Worm (Caenorhabditis elegans) whole organism, L1 larva: Measurements from ENCODE around the gene F28A10.5.
A peak's percentile ranks its signal among the peaks of the same experiment; 100 is the strongest.

Experiments
- C04F5.9 ChIP-seq: sonication (generic microtip); optimal IDR thresholded peaks from 2 replicates; lab custom pipeline; 2016; ENCODE audit warnings: missing genetic modification characterization, missing compliant biosample characterization
- C34B4.2 ChIP-seq: sonication (generic microtip); optimal IDR thresholded peaks from 2 replicates; lab custom pipeline; 2017; ENCODE audit warnings: mild to moderate bottlenecking, missing genetic modification characterization, missing compliant biosample characterization
- F16B12.6 ChIP-seq: fragments of 150-350 bp; optimal IDR thresholded peaks from 2 replicates; lab custom pipeline; 2014; ENCODE audit warnings: missing biosample characterization, missing genetic modification characterization
- alr-1 ChIP-seq: fragments of 200-800 bp; sonication (Bioruptor generic); optimal IDR thresholded peaks from 2 replicates; lab custom pipeline; 2018; ENCODE audit warnings: borderline replicate concordance, mild to moderate bottlenecking, missing genetic modification characterization, missing compliant biosample characterization
- aly-2 ChIP-seq: fragments of 150-350 bp; optimal IDR thresholded peaks from 2 replicates; lab custom pipeline; 2014; ENCODE audit warnings: missing biosample characterization, missing genetic modification characterization
- ceh-8 ChIP-seq: fragments of 200-800 bp; sonication (Bioruptor generic); optimal IDR thresholded peaks from 2 replicates; lab custom pipeline; 2018; ENCODE audit warnings: mild to moderate bottlenecking, missing genetic modification characterization, moderate library complexity, missing compliant biosample characterization
- ceh-82 ChIP-seq, 3 experiments: fragments of 150-350 bp in 1 of 3; sonication (generic microtip) in 2 of 3; optimal IDR thresholded peaks; 2 replicates each; lab custom pipeline; 2014 to 2017; ENCODE audit warnings: missing biosample characterization in 3 of 3, missing genetic modification characterization in 3 of 3
- ceh-88 ChIP-seq: fragments of 200-800 bp; sonication (Bioruptor generic); IDR thresholded peaks from 2 replicates; pipeline ENCODE4 v1.3.6; 2022; ENCODE audit warnings: missing genetic modification characterization, missing compliant biosample characterization
- dpl-1 ChIP-seq, 3 experiments: fragments of 150-350 bp in 2 of 3; sonication (generic microtip) in 1 of 3; optimal IDR thresholded peaks; 2 replicates each; lab custom pipeline; 2014 to 2017; ENCODE audit warnings: missing biosample characterization in 3 of 3, missing genetic modification characterization in 3 of 3, missing genetic modification reagents in 3 of 3
- efl-1 ChIP-seq, 4 experiments: fragments of 150-350 bp; optimal IDR thresholded peaks in 3 of 4; peaks in 1 of 4; 1 replicate in 1 of 4; 2 replicates in 3 of 4; lab custom pipeline; 2014; ENCODE audit warnings: missing biosample characterization in 2 of 4, missing genetic modification characterization in 2 of 4, missing genetic modification reagents in 2 of 4
- efl-3 ChIP-seq: fragments of 200-800 bp; sonication (Bioruptor generic); optimal IDR thresholded peaks from 2 replicates; lab custom pipeline; 2018; ENCODE audit warnings: mild to moderate bottlenecking, missing genetic modification characterization, missing compliant biosample characterization
- egl-13 ChIP-seq: sonication (generic microtip); optimal IDR thresholded peaks from 2 replicates; lab custom pipeline; 2016; ENCODE audit warnings: missing genotype, missing genetic modification reagents, missing genetic modification characterization, missing compliant biosample characterization
- egl-27 ChIP-seq, 2 experiments: fragments of 150-350 bp in 1 of 2; sonication (generic microtip); optimal IDR thresholded peaks; 3 replicates each; lab custom pipeline; 2017 to 2018; ENCODE audit warnings: missing biosample characterization in 2 of 2, missing genetic modification characterization in 2 of 2, missing genetic modification reagents in 2 of 2
- elt-2 ChIP-seq: sonication (generic microtip); optimal IDR thresholded peaks from 2 replicates; lab custom pipeline; 2016; ENCODE audit warnings: missing genetic modification characterization, mild to moderate bottlenecking, inconsistent platforms, missing compliant biosample characterization, missing genetic modification reagents
- fos-1 ChIP-seq: fragments of 150-350 bp; optimal IDR thresholded peaks from 2 replicates; lab custom pipeline; 2014; ENCODE audit warnings: missing biosample characterization, missing genetic modification characterization
- hlh-17 ChIP-seq: fragments of 200-800 bp; sonication (Bioruptor generic); optimal IDR thresholded peaks from 2 replicates; lab custom pipeline; 2018; ENCODE audit warnings: missing genetic modification characterization, mild to moderate bottlenecking, missing compliant biosample characterization, moderate library complexity, borderline replicate concordance
- irx-1 ChIP-seq: sonication (generic microtip); optimal IDR thresholded peaks from 2 replicates; lab custom pipeline; 2016; ENCODE audit warnings: missing genetic modification characterization, missing compliant biosample characterization
- isw-1 ChIP-seq: fragments of 200-800 bp; sonication (Bioruptor generic); IDR thresholded peaks from 2 replicates; pipeline ENCODE4 v1.3.6; 2022; ENCODE audit warnings: missing genetic modification characterization, missing compliant biosample characterization
- lin-14 ChIP-seq: fragments of 200-800 bp; sonication (Bioruptor generic); optimal IDR thresholded peaks from 2 replicates; lab custom pipeline; 2018; ENCODE audit warnings: mild to moderate bottlenecking, missing genetic modification characterization, moderate library complexity, missing compliant biosample characterization
- lin-15B ChIP-seq: fragments of 150-350 bp; sonication (generic microtip); optimal IDR thresholded peaks from 3 replicates; lab custom pipeline; 2014; ENCODE audit warnings: missing biosample characterization, missing genetic modification characterization
- lin-39 ChIP-seq: fragments of 150-350 bp; optimal IDR thresholded peaks from 2 replicates; lab custom pipeline; 2014; ENCODE audit warnings: missing biosample characterization, missing genetic modification reagents, missing genetic modification characterization
- mab-9 ChIP-seq: fragments of 200-800 bp; sonication (Bioruptor generic); IDR thresholded peaks from 2 replicates; pipeline ENCODE4 v1.3.6; 2022; ENCODE audit warnings: missing genetic modification reagents, missing genetic modification characterization, missing compliant biosample characterization
- nhr-12 ChIP-seq: sonication (generic microtip); optimal IDR thresholded peaks from 2 replicates; lab custom pipeline; 2017; ENCODE audit warnings: missing biosample characterization, missing genetic modification characterization
- nhr-19 ChIP-seq: fragments of 200-800 bp; sonication (Bioruptor generic); conservative IDR thresholded peaks from 2 replicates; pipeline ENCODE4 v1.3.6; 2022; ENCODE audit warnings: missing genetic modification characterization, missing compliant biosample characterization
- nhr-71 ChIP-seq: sonication (generic microtip); optimal IDR thresholded peaks from 2 replicates; lab custom pipeline; 2016; ENCODE audit warnings: mild to moderate bottlenecking, missing genetic modification characterization, moderate library complexity, missing compliant biosample characterization
- nhr-84 ChIP-seq: sonication (generic microtip); optimal IDR thresholded peaks from 2 replicates; lab custom pipeline; 2017; ENCODE audit warnings: missing biosample characterization, missing genetic modification characterization
- nhr-85 ChIP-seq: sonication (generic microtip); peaks from one replicate; lab custom pipeline; 2016; ENCODE audit warnings: missing genetic modification characterization, inconsistent platforms, missing compliant biosample characterization
- snpc-4 ChIP-seq: fragments of 150-350 bp; optimal IDR thresholded peaks from 2 replicates; lab custom pipeline; 2014; ENCODE audit warnings: missing biosample characterization, missing genetic modification characterization
- sptf-1 ChIP-seq: fragments of 150-350 bp; optimal IDR thresholded peaks from 2 replicates; lab custom pipeline; 2014; ENCODE audit warnings: missing biosample characterization, missing genetic modification characterization
- swsn-7 ChIP-seq: sonication (generic microtip); optimal IDR thresholded peaks from 2 replicates; lab custom pipeline; 2016; ENCODE audit warnings: missing genetic modification characterization, missing compliant biosample characterization
- tbx-2 ChIP-seq: sonication (generic microtip); optimal IDR thresholded peaks from 2 replicates; lab custom pipeline; 2016; ENCODE audit warnings: missing genetic modification characterization, missing compliant biosample characterization
- unc-130 ChIP-seq: fragments of 150-350 bp; optimal IDR thresholded peaks from 2 replicates; lab custom pipeline; 2017; ENCODE audit warnings: missing biosample characterization, missing genetic modification characterization, inconsistent platforms
- unc-30 ChIP-seq: sonication (generic microtip); optimal IDR thresholded peaks from 2 replicates; lab custom pipeline; 2017; ENCODE audit warnings: missing biosample characterization, missing genetic modification characterization
- unc-98 ChIP-seq: fragments of 200-800 bp; sonication (Bioruptor generic); IDR thresholded peaks from 2 replicates; pipeline ENCODE4 v1.3.6; 2022; ENCODE audit warnings: missing genetic modification characterization, missing compliant biosample characterization
- zag-1 ChIP-seq: fragments of 150-350 bp; optimal IDR thresholded peaks from 2 replicates; lab custom pipeline; 2014; ENCODE audit warnings: missing biosample characterization, missing genetic modification characterization
- zip-4 ChIP-seq: fragments of 200-800 bp; sonication (Bioruptor generic); optimal IDR thresholded peaks from 2 replicates; lab custom pipeline; 2018; ENCODE audit warnings: mild to moderate bottlenecking, missing genetic modification characterization, moderate library complexity, missing compliant biosample characterization
- ztf-11 ChIP-seq, 2 experiments: sonication (generic microtip); optimal IDR thresholded peaks; 2 replicates each; lab custom pipeline; 2016 to 2017; ENCODE audit warnings: missing genetic modification characterization in 2 of 2, missing biosample characterization in 1 of 2, missing compliant biosample characterization in 1 of 2
- ztf-4 ChIP-seq: fragments of 150-350 bp; optimal IDR thresholded peaks from 2 replicates; lab custom pipeline; 2014; ENCODE audit warnings: missing biosample characterization, missing genetic modification characterization

F28A10.5 gene

DNA sequence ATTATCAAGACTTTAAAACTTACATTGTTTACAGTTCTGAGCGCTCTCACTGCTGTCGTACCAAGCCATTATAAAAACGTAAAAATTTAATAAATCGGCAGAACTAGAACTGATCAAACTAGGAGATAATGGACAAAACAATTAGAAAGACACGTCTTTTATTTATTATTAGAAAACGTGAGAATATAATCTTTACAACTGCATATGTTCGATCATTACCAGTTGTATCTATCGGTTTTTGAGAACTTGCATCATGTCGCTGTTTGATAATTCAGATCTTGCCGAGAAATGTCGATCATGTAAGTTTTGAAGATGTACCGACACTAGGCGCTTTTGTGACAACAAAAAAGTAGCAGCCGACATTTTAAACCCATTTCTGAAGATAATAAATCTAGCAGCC lies 4.8 kb downstream of the F28A10.5 start, which contains the start of gene F28A10.7:
Gene F28A10.7 (minus strand): TSS at position 101 of the 400 bp plus-strand sequence.
- no peak for TF ChIP-seq zag-1
- TF ChIP-seq efl-3 (GFP tag; lab: Kevin White, UChicago): no peak
- TF ChIP-seq lin-14: no peak
- TF ChIP-seq aly-2 (tag; lab: Kevin White, UChicago): no peak
- TF ChIP-seq ztf-11 (tag; optimal IDR thresholded peaks at IDR 0.05; lab: Kevin White, UChicago): no peak
- TF ChIP-seq ztf-4 (tag; lab: Kevin White, UChicago): no peak
- no peak for TF ChIP-seq mab-9 (GFP tag; lab: Robert Waterston, UW)
- no peak for TF ChIP-seq nhr-12 (tag; lab: Kevin White, UChicago)
- TF ChIP-seq nhr-19 (GFP tag; lab: Robert Waterston, UW): no peak
- no peak for TF ChIP-seq efl-1 (optimal IDR thresholded peaks at IDR 0.05; lab: Kevin White, UChicago)
- no peak for TF ChIP-seq efl-1 (GFP tag; optimal IDR thresholded peaks at IDR 0.05 in 1 of 2; lab: Kevin White, UChicago)
- no peak for TF ChIP-seq sptf-1 (tag; lab: Kevin White, UChicago)
- no peak for TF ChIP-seq ceh-8
- TF ChIP-seq lin-39 (tag; lab: Kevin White, UChicago): no peak
- no peak for TF ChIP-seq lin-15B (tag; lab: Kevin White, UChicago)
- TF ChIP-seq egl-13: no peak
- TF ChIP-seq fos-1: no peak
- no peak for TF ChIP-seq hlh-17

ce11 chrII:843971-844370 lies 6.5 kb downstream of the F28A10.5 start, which contains the start of gene F28A10.4:
Gene F28A10.4, plus strand, starts transcription at chrII:844271.
- TF ChIP-seq nhr-84 (tag; lab: Kevin White, UChicago) (no peak), nhr-85 (peak; percentile 33)

DNA sequence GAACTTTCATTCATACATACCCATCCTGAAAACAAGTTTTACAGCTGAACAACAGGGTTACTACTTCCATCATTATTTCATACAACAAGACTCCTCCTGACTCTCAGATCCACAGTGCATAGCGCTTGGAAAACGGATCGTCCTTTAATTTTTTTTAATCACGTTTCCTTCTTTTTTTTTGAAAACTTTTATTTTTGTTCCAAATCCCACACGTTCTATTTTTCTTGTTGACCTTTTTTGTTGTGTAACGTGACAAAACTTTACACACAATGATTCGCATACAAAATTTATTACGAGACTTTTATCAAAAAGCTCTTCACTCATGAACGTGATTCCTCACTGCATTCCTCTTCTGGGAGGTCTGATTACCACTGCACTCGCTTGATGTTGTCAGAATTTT lies 10.3 kb downstream of the F28A10.5 start, which contains the start of gene clc-33:
Gene clc-33 (plus strand): TSS at position 301 of the 400 bp plus-strand sequence.
- TF ChIP-seq unc-130 (tag; lab: Kevin White, UChicago) (no peak), elt-2 (tag; lab: Kevin White, UChicago) (no peak), ceh-88 (GFP tag; lab: Robert Waterston, UW) (no peak), C04F5.9 (tag; lab: Kevin White, UChicago) (no peak), dpl-1 (GFP tag; optimal IDR thresholded peaks at IDR 0.05; lab: Kevin White, UChicago) (no peak), nhr-19 (GFP tag; lab: Robert Waterston, UW) (no peak), snpc-4 (tag; lab: Kevin White, UChicago) (no peak), nhr-71 (tag; lab: Kevin White, UChicago) (no peak), egl-27 (tag; optimal IDR thresholded peaks at IDR 0.05; lab: Kevin White, UChicago) (no peak), nhr-12 (tag; lab: Kevin White, UChicago) (no peak), unc-30 (no peak), isw-1 (no peak), irx-1 (tag; lab: Kevin White, UChicago) (no peak), unc-98 (GFP tag; lab: Robert Waterston, UW) (no peak), tbx-2 (tag; lab: Kevin White, UChicago) (no peak), ztf-4 (tag; lab: Kevin White, UChicago) (no peak)
- TF ChIP-seq, all 84 proteins: peak for 0

DNA sequence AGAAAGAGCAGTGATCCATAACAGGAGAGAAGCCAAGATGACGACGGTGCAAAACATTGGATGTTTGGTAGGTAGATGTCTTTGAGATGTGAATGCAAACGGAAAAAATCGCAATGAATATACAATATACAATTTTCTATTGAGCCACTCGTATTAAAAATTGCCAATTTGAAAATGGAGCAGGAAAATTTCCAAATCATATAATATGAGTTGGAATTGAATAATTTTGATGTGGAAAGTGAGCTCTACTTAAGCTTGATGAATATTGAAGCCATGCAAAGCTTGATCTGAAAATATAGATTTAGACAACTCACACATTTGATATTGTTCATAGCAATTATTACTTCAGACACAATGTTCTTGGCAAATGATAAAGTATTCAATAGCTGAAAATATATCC lies 12.1 kb downstream of the F28A10.5 start, which contains the start of gene F28A10.8:
Gene F28A10.8 (minus strand): TSS at position 101 of the 400 bp plus-strand sequence.
- TF ChIP-seq nhr-84 (tag; lab: Kevin White, UChicago) (no peak), alr-1 (tag; lab: Kevin White, UChicago) (no peak), F16B12.6 (no peak), ceh-82 (tag; optimal IDR thresholded peaks at IDR 0.05; lab: Kevin White, UChicago) (no peak), swsn-7 (tag; lab: Kevin White, UChicago) (no peak), C34B4.2 (no peak), efl-1 (optimal IDR thresholded peaks at IDR 0.05; lab: Kevin White, UChicago) (no peak), efl-1 (GFP tag; optimal IDR thresholded peaks at IDR 0.05 in 1 of 2; lab: Kevin White, UChicago) (no peak), zip-4 (GFP tag; lab: Kevin White, UChicago) (no peak), hlh-17 (no peak), ztf-11 (tag; optimal IDR thresholded peaks at IDR 0.05; lab: Kevin White, UChicago) (no peak)
